Fruit fly (Drosophila melanogaster): ENCODE data around the gene CG3618.

Gene CG3618

dm6 chr3L:20769350-20769749 is 46.5 kb downstream of the CG3618 start, which contains the start of the genes CG4074 and CG4186 (continued):
- peak in 1 of 2 experiments; percentile 95 for TF ChIP-seq Pdp1 (GFP tag; optimal IDR thresholded peaks at IDR 0.05)
- TF ChIP-seq CG34376 (GFP tag; optimal IDR thresholded peaks at IDR 0.05): peak; percentile 9
- TF ChIP-seq CG4617 (GFP tag; optimal IDR thresholded peaks at IDR 0.05; ENCODE audit: borderline replicate concordance): peak; percentile 37
- TF ChIP-seq gro (GFP tag; optimal IDR thresholded peaks at IDR 0.05): peak; percentile 22
- TF ChIP-seq Nf-YB (GFP tag; optimal IDR thresholded peaks at IDR 0.05): peak; percentile 52
- TF ChIP-seq ranshi (GFP tag; IDR thresholded peaks at IDR 0.05): no peak
- TF ChIP-seq BEAF-32 (GFP tag; optimal IDR thresholded peaks at IDR 0.05): peak; percentile 37
- no peak for TF ChIP-seq NK7.1 (GFP tag; optimal IDR thresholded peaks at IDR 0.05)
- peak; percentile 83 for TF ChIP-seq CG3163 (GFP tag; optimal IDR thresholded peaks at IDR 0.05)

dm6 chr3L:20767227-20767626 is 48.6 kb downstream of the CG3618 start:
- no peak for TF ChIP-seq Mrtf (GFP tag; IDR thresholded peaks at IDR 0.05)
- TF ChIP-seq HLH4C (GFP tag; IDR thresholded peaks at IDR 0.05; ENCODE audit: partially characterized antibody): no peak
- TF ChIP-seq CG30020 (tag; optimal IDR thresholded peaks at IDR 0.05): peak; percentile 54
- no peak for TF ChIP-seq CG2202 (tag; optimal IDR thresholded peaks at IDR 0.05)
- peak; percentile 79 for TF ChIP-seq sens (GFP tag)
- no peak for TF ChIP-seq tll (GFP tag; optimal IDR thresholded peaks at IDR 0.05)
- peak; percentile 77 for TF ChIP-seq pfk (GFP tag; optimal IDR thresholded peaks at IDR 0.05)
- no peak for TF ChIP-seq CG5245 (GFP tag; optimal IDR thresholded peaks at IDR 0.05)
- TF ChIP-seq CG1603 (tag; optimal IDR thresholded peaks at IDR 0.05): peak; percentile 15

All from whole organism, embryonic.